Fruit fly (Drosophila melanogaster) whole organism, embryonic: ENCODE data around the gene SmydA-9.
A peak's percentile ranks its signal among the peaks of the same experiment; 100 is the strongest.

Experiments
- ATbp ChIP-seq: fragments of 200-800 bp; sonication (Bioruptor generic); optimal IDR thresholded peaks from 2 replicates; lab custom pipeline; 2017; ENCODE audit warnings: missing biosample characterization, mild to moderate bottlenecking, missing genetic modification characterization, missing genetic modification reagents
- Aef1 ChIP-seq: fragments of 200-800 bp; sonication (Bioruptor generic); IDR thresholded peaks from 3 replicates; pipeline ENCODE4 v1.3.6; 2022; ENCODE audit warnings: missing biosample characterization, missing genetic modification characterization
- CG10209 ChIP-seq: fragments of 200-800 bp; sonication (Bioruptor generic); optimal IDR thresholded peaks from 3 replicates; lab custom pipeline; 2017; ENCODE audit warnings: missing biosample characterization, mild to moderate bottlenecking, missing genetic modification characterization, missing genetic modification reagents
- CG10462 ChIP-seq: fragments of 200-800 bp; sonication (Bioruptor generic); optimal IDR thresholded peaks from 2 replicates; lab custom pipeline; 2016; ENCODE audit warnings: missing biosample characterization, missing genetic modification characterization
- CG10565 ChIP-seq: fragments of 200-800 bp; sonication (Bioruptor generic); optimal IDR thresholded peaks from 3 replicates; lab custom pipeline; 2016; ENCODE audit warnings: missing biosample characterization, mild to moderate bottlenecking, missing genetic modification characterization
- CG11398 ChIP-seq: fragments of 200-800 bp; sonication (Bioruptor generic); optimal IDR thresholded peaks from 2 replicates; lab custom pipeline; 2016; ENCODE audit warnings: missing biosample characterization, missing genetic modification characterization
- CG11695 ChIP-seq: fragments of 200-800 bp; sonication (Bioruptor generic); IDR thresholded peaks from 3 replicates; pipeline ENCODE4 v1.3.6; 2022; ENCODE audit warnings: missing biosample characterization, missing genetic modification characterization
- CG12219 ChIP-seq: fragments of 200-800 bp; sonication (Bioruptor generic); optimal IDR thresholded peaks from 3 replicates; lab custom pipeline; 2018; ENCODE audit warnings: missing biosample characterization, mild to moderate bottlenecking, missing genetic modification characterization
- CG1233 ChIP-seq: fragments of 200-800 bp; sonication (Bioruptor generic); optimal IDR thresholded peaks from 4 replicates; lab custom pipeline; 2018; ENCODE audit warnings: missing biosample characterization, mild to moderate bottlenecking, missing genetic modification characterization
- CG12391 ChIP-seq: fragments of 200-800 bp; sonication (Bioruptor generic); optimal IDR thresholded peaks from 3 replicates; lab custom pipeline; 2018; ENCODE audit warnings: missing biosample characterization, mild to moderate bottlenecking, missing genetic modification characterization, moderate library complexity
- CG12942 ChIP-seq: fragments of 200-800 bp; sonication (Bioruptor generic); optimal IDR thresholded peaks from 3 replicates; lab custom pipeline; 2016; ENCODE audit warnings: missing biosample characterization, missing genetic modification characterization
- CG14014 ChIP-seq: fragments of 200-800 bp; sonication (Bioruptor generic); IDR thresholded peaks from 2 replicates; pipeline ENCODE4 v1.3.6; 2022; ENCODE audit warnings: missing biosample characterization, missing genetic modification characterization
- CG17385 ChIP-seq: fragments of 200-800 bp; sonication (Bioruptor generic); optimal IDR thresholded peaks from 3 replicates; lab custom pipeline; 2018; ENCODE audit warnings: missing biosample characterization, mild to moderate bottlenecking, missing genetic modification characterization
- CG1832 ChIP-seq: fragments of 200-800 bp; sonication (Bioruptor generic); optimal IDR thresholded peaks from 2 replicates; lab custom pipeline; 2017; ENCODE audit warnings: missing biosample characterization, mild to moderate bottlenecking, missing genetic modification characterization, inconsistent platforms
- CG2199 ChIP-seq: fragments of 200-800 bp; sonication (Bioruptor generic); IDR thresholded peaks from 3 replicates; pipeline ENCODE4 v1.3.6; 2022; ENCODE audit warnings: missing biosample characterization, missing genetic modification characterization
- CG31388 ChIP-seq: fragments of 200-800 bp; sonication (Bioruptor generic); optimal IDR thresholded peaks from 2 replicates; lab custom pipeline; 2016; ENCODE audit warnings: missing biosample characterization, missing genetic modification characterization
- CG43689 ChIP-seq: fragments of 200-800 bp; sonication (Bioruptor generic); IDR thresholded peaks from 2 replicates; pipeline ENCODE4 v1.3.6; 2022; ENCODE audit warnings: missing biosample characterization, missing genetic modification characterization
- CG5953 ChIP-seq: fragments of 200-800 bp; sonication (Bioruptor generic); IDR thresholded peaks from 2 replicates; pipeline ENCODE4 v1.3.6; 2022; ENCODE audit warnings: missing biosample characterization, missing genetic modification characterization
- CG6689 ChIP-seq: fragments of 200-800 bp; sonication (Bioruptor generic); IDR thresholded peaks from 2 replicates; pipeline ENCODE4 v1.3.6; 2022; ENCODE audit warnings: missing biosample characterization, missing genetic modification characterization
- CG7963 ChIP-seq: fragments of 200-800 bp; sonication (Bioruptor generic); IDR thresholded peaks from 3 replicates; pipeline ENCODE4 v1.3.6; 2022; ENCODE audit warnings: missing biosample characterization, missing genetic modification characterization; ENCODE audit not compliant: partially characterized antibody
- CG8765 ChIP-seq: fragments of 200-800 bp; sonication (Bioruptor generic); IDR thresholded peaks from 2 replicates; pipeline ENCODE4 v1.3.6; 2022; ENCODE audit warnings: missing biosample characterization, missing genetic modification characterization
- CkIIα-i1 ChIP-seq: fragments of 200-800 bp; sonication (Bioruptor generic); IDR thresholded peaks from 2 replicates; pipeline ENCODE4 v1.3.6; 2022; ENCODE audit warnings: missing biosample characterization, missing genetic modification characterization
- Ets65A ChIP-seq: fragments of 200-800 bp; sonication (Bioruptor generic); peaks from one replicate; lab custom pipeline; 2016; ENCODE audit warnings: missing biosample characterization, missing genetic modification characterization
- Fer2 ChIP-seq: fragments of 200-800 bp; sonication (Bioruptor generic); optimal IDR thresholded peaks from 2 replicates; lab custom pipeline; 2018; ENCODE audit warnings: missing biosample characterization, mild to moderate bottlenecking, missing genetic modification characterization, moderate library complexity
- Hmx ChIP-seq: fragments of 200-800 bp; sonication (Bioruptor generic); optimal IDR thresholded peaks from 2 replicates; lab custom pipeline; 2016; ENCODE audit warnings: missing biosample characterization, missing genetic modification characterization
- Mrtf ChIP-seq: fragments of 200-800 bp; sonication (Bioruptor generic); IDR thresholded peaks from 3 replicates; pipeline ENCODE4 v1.3.6; 2022; ENCODE audit warnings: missing biosample characterization, missing genetic modification characterization
- NC2β ChIP-seq: fragments of 200-800 bp; sonication (Bioruptor generic); optimal IDR thresholded peaks from 2 replicates; lab custom pipeline; 2016; ENCODE audit warnings: missing biosample characterization, missing genetic modification characterization
- Sin3A ChIP-seq: fragments of >200 bp; optimal IDR thresholded peaks from 2 replicates; lab custom pipeline; 2018
- Spps ChIP-seq: fragments of 200-800 bp; sonication (Bioruptor generic); optimal IDR thresholded peaks from 2 replicates; lab custom pipeline; 2018; ENCODE audit warnings: missing biosample characterization, mild to moderate bottlenecking, missing genetic modification characterization
- ato ChIP-seq: fragments of 200-800 bp; sonication (Bioruptor generic); IDR thresholded peaks from 2 replicates; pipeline ENCODE4 v1.3.6; 2022; ENCODE audit warnings: missing biosample characterization, missing genetic modification characterization; ENCODE audit not compliant: partially characterized antibody
- chm ChIP-seq: fragments of 200-800 bp; sonication (Bioruptor generic); IDR thresholded peaks from 2 replicates; pipeline ENCODE4 v1.3.6; 2022; ENCODE audit warnings: missing biosample characterization, missing genetic modification characterization
- exex ChIP-seq: fragments of 200-800 bp; sonication (Bioruptor generic); optimal IDR thresholded peaks from 4 replicates; lab custom pipeline; 2018; ENCODE audit warnings: missing biosample characterization, mild to moderate bottlenecking, missing genetic modification characterization, moderate library complexity
- ftz-f1 ChIP-seq: fragments of 200-800 bp; sonication (Bioruptor generic); optimal IDR thresholded peaks from 2 replicates; lab custom pipeline; 2016; ENCODE audit warnings: missing biosample characterization, missing genetic modification characterization
- jing ChIP-seq: fragments of 200-800 bp; sonication (Bioruptor generic); optimal IDR thresholded peaks from 2 replicates; lab custom pipeline; 2018; ENCODE audit warnings: missing biosample characterization, mild to moderate bottlenecking, missing genetic modification characterization
- kah ChIP-seq: fragments of 200-800 bp; sonication (Bioruptor generic); optimal IDR thresholded peaks from 2 replicates; lab custom pipeline; 2018; ENCODE audit warnings: missing biosample characterization, mild to moderate bottlenecking, missing genetic modification characterization
- klu ChIP-seq: fragments of 200-800 bp; sonication (Bioruptor generic); IDR thresholded peaks from 2 replicates; pipeline ENCODE4 v1.3.6; 2022; ENCODE audit warnings: missing biosample characterization, missing genetic modification characterization
- lmd ChIP-seq: fragments of 200-800 bp; sonication (Bioruptor generic); IDR thresholded peaks from 2 replicates; pipeline ENCODE4 v1.3.6; 2022; ENCODE audit warnings: missing biosample characterization, missing genetic modification characterization
- nerfin-1 ChIP-seq: fragments of 200-800 bp; sonication (Bioruptor generic); optimal IDR thresholded peaks from 3 replicates; lab custom pipeline; 2019; ENCODE audit warnings: missing biosample characterization, mild to moderate bottlenecking, missing genetic modification characterization, moderate library complexity
- phol ChIP-seq: fragments of 200-800 bp; sonication (Bioruptor generic); optimal IDR thresholded peaks from 3 replicates; lab custom pipeline; 2018; ENCODE audit warnings: missing biosample characterization, mild to moderate bottlenecking, missing genetic modification characterization, moderate library complexity
- pita ChIP-seq: fragments of 200-800 bp; sonication (Bioruptor generic); optimal IDR thresholded peaks from 2 replicates; lab custom pipeline; 2017; ENCODE audit warnings: missing biosample characterization, mild to moderate bottlenecking, missing genetic modification characterization
- ranshi ChIP-seq: fragments of 200-800 bp; sonication (Bioruptor generic); IDR thresholded peaks from 2 replicates; pipeline ENCODE4 v1.3.6; 2022; ENCODE audit warnings: missing biosample characterization, missing genetic modification characterization
- ssp ChIP-seq: fragments of 200-800 bp; sonication (Bioruptor generic); IDR thresholded peaks from 2 replicates; pipeline ENCODE4 v1.3.6; 2022; ENCODE audit warnings: missing biosample characterization, missing genetic modification characterization
- tup ChIP-seq: fragments of 200-800 bp; sonication (Bioruptor generic); optimal IDR thresholded peaks from 2 replicates; lab custom pipeline; 2016; ENCODE audit warnings: missing biosample characterization, mild to moderate bottlenecking, missing genetic modification characterization, moderate library complexity
- zen ChIP-seq: fragments of 200-800 bp; sonication (Bioruptor generic); optimal IDR thresholded peaks from 3 replicates; lab custom pipeline; 2018; ENCODE audit warnings: missing biosample characterization, mild to moderate bottlenecking, missing genetic modification characterization, moderate library complexity

SmydA-9 gene

dm6 chrX:9201866-9202681 lies 8.6 kb downstream of the SmydA-9 start (continued):
- TF ChIP-seq CkIIα-i1 (GFP tag; lab: Robert Waterston, UW) (peak; percentile 54; the same call in 1 of the 2 replicates), Mrtf (GFP tag; lab: Robert Waterston, UW) (peak; percentile 81; the same call in 2 of the 3 replicates), CG2199 (GFP tag; lab: Robert Waterston, UW) (no peak), ssp (GFP tag; lab: Robert Waterston, UW) (peak; percentile 55), Sin3A (no peak), Fer2 (tag; lab: Kevin White, UChicago) (peak; percentile 46), tup (no peak), CG43689 (GFP tag; lab: Robert Waterston, UW) (peak; percentile 53; the same call in 1 of the 2 replicates), Ets65A (GFP tag; lab: Kevin White, UChicago) (no peak), CG10209 (peak; percentile 74), Hmx (GFP tag; lab: Kevin White, UChicago) (no peak), chm (peak; percentile 58; the same call in 1 of the 2 replicates), CG5953 (GFP tag; lab: Robert Waterston, UW) (no peak), nerfin-1 (tag; lab: Kevin White, UChicago) (peak; percentile 6), Aef1 (GFP tag; lab: Robert Waterston, UW) (peak; percentile 71; the same call in 2 of the 3 replicates), CG17385 (GFP tag; lab: Kevin White, UChicago) (peak; percentile 69), pita (GFP tag; lab: Kevin White, UChicago) (no peak), CG31388 (GFP tag; lab: Kevin White, UChicago) (no peak), CG10565 (no peak), ftz-f1 (GFP tag; lab: Kevin White, UChicago) (no peak), Spps (no peak), CG11695 (GFP tag; lab: Robert Waterston, UW) (peak; percentile 58), ranshi (GFP tag; lab: Robert Waterston, UW) (peak; percentile 65), CG6689 (peak; percentile 92), CG8765 (GFP tag; lab: Robert Waterston, UW) (peak; percentile 56; the same call in 1 of the 2 replicates), ATbp (GFP tag; lab: Kevin White, UChicago) (peak; percentile 19), CG12942 (GFP tag; lab: Kevin White, UChicago) (no peak), lmd (GFP tag; lab: Robert Waterston, UW) (peak; percentile 80; the same call in 1 of the 2 replicates), CG10462 (GFP tag; lab: Kevin White, UChicago) (no peak), exex (tag; lab: Kevin White, UChicago) (peak; percentile 53), zen (tag; lab: Kevin White, UChicago) (no peak), ato (GFP tag; lab: Robert Waterston, UW) (no peak), CG11398 (GFP tag; lab: Kevin White, UChicago) (no peak), CG1233 (GFP tag; lab: Kevin White, UChicago) (peak; percentile 58), CG14014 (GFP tag; lab: Robert Waterston, UW) (peak; percentile 89), phol (tag; lab: Kevin White, UChicago) (peak; percentile 52), klu (GFP tag; lab: Robert Waterston, UW) (peak; percentile 60; the same call in 1 of the 2 replicates), CG12219 (GFP tag; lab: Kevin White, UChicago) (peak; percentile 19), NC2β (no peak), CG7963 (GFP tag; lab: Robert Waterston, UW) (no peak), jing (GFP tag; lab: Kevin White, UChicago) (peak; percentile 2), CG12391 (tag; lab: Kevin White, UChicago) (peak; percentile 76), kah (no peak), CG1832 (GFP tag; lab: Kevin White, UChicago) (no peak)
